Fruit fly (Drosophila melanogaster) whole organism, embryonic: ENCODE results near the gene Srp19.

Experiments used
- Atf3 ChIP-seq: fragments of 200-800 bp; sonication (Bioruptor generic); optimal IDR thresholded peaks from 3 replicates; lab custom pipeline; 2016; ENCODE audit warnings: missing biosample characterization, missing genetic modification characterization
- Atf6 ChIP-seq: fragments of 200-800 bp; sonication (Bioruptor generic); IDR thresholded peaks from 2 replicates; pipeline ENCODE4 v1.3.6; 2022; ENCODE audit warnings: missing biosample characterization, missing genetic modification characterization
- CG10431 ChIP-seq: fragments of 200-800 bp; sonication (Bioruptor generic); optimal IDR thresholded peaks from 3 replicates; lab custom pipeline; 2018; ENCODE audit warnings: missing biosample characterization, mild to moderate bottlenecking, missing genetic modification characterization
- CG12391 ChIP-seq: fragments of 200-800 bp; sonication (Bioruptor generic); optimal IDR thresholded peaks from 3 replicates; lab custom pipeline; 2018; ENCODE audit warnings: missing biosample characterization, mild to moderate bottlenecking, missing genetic modification characterization, moderate library complexity
- CG13296 ChIP-seq: fragments of 200-800 bp; sonication (Bioruptor generic); optimal IDR thresholded peaks from 3 replicates; lab custom pipeline; 2018; ENCODE audit warnings: missing biosample characterization, mild to moderate bottlenecking, missing genetic modification characterization
- CG15479 ChIP-seq: fragments of 200-800 bp; sonication (Bioruptor generic); optimal IDR thresholded peaks from 3 replicates; lab custom pipeline; 2019; ENCODE audit warnings: missing biosample characterization, mild to moderate bottlenecking, missing genetic modification characterization, moderate library complexity
- CG17186 ChIP-seq: fragments of 200-800 bp; sonication (Bioruptor generic); optimal IDR thresholded peaks from 3 replicates; lab custom pipeline; 2017; ENCODE audit warnings: missing biosample characterization, missing genetic modification reagents, missing genetic modification characterization
- CG17829 ChIP-seq: fragments of 200-800 bp; optimal IDR thresholded peaks from 2 replicates; lab custom pipeline; 2019; ENCODE audit warnings: missing biosample characterization, mild to moderate bottlenecking, missing genetic modification characterization, moderate library complexity
- CG1792 ChIP-seq: fragments of 200-800 bp; sonication (Bioruptor generic); optimal IDR thresholded peaks from 2 replicates; lab custom pipeline; 2016; ENCODE audit warnings: missing biosample characterization, missing genetic modification characterization
- CG18262 ChIP-seq: fragments of 200-800 bp; optimal IDR thresholded peaks from 3 replicates; lab custom pipeline; 2019; ENCODE audit warnings: missing biosample characterization, mild to moderate bottlenecking, missing genetic modification characterization, moderate library complexity
- CG2116 ChIP-seq: fragments of 200-800 bp; sonication (Bioruptor generic); optimal IDR thresholded peaks from 3 replicates; lab custom pipeline; 2018; ENCODE audit warnings: missing biosample characterization, mild to moderate bottlenecking, missing genetic modification characterization
- CG2889 ChIP-seq: fragments of 200-800 bp; sonication (Bioruptor generic); IDR thresholded peaks from 3 replicates; pipeline ENCODE4 v1.3.6; 2022; ENCODE audit warnings: missing biosample characterization, missing genetic modification characterization
- CG32767 ChIP-seq: fragments of 200-800 bp; sonication (Bioruptor generic); IDR thresholded peaks from 2 replicates; pipeline ENCODE4 v1.3.6; 2022; ENCODE audit warnings: missing biosample characterization, missing genetic modification characterization
- CG34376 ChIP-seq: fragments of 200-800 bp; sonication (Bioruptor generic); optimal IDR thresholded peaks from 2 replicates; lab custom pipeline; 2018; ENCODE audit warnings: missing biosample characterization, mild to moderate bottlenecking, missing genetic modification characterization
- CG42726 ChIP-seq: fragments of 200-800 bp; sonication (Bioruptor generic); IDR thresholded peaks from 2 replicates; pipeline ENCODE4 v1.3.6; 2022; ENCODE audit warnings: missing biosample characterization, missing genetic modification characterization; ENCODE audit not compliant: partially characterized antibody
- CG8388 ChIP-seq: fragments of 200-800 bp; sonication (Bioruptor generic); optimal IDR thresholded peaks from 2 replicates; lab custom pipeline; 2019; ENCODE audit warnings: missing biosample characterization, mild to moderate bottlenecking, missing genetic modification characterization, moderate library complexity
- CG8924 ChIP-seq: fragments of 200-800 bp; optimal IDR thresholded peaks from 3 replicates; lab custom pipeline; 2019; ENCODE audit warnings: missing biosample characterization, mild to moderate bottlenecking, missing genetic modification characterization, moderate library complexity
- CG9932 ChIP-seq: fragments of 200-800 bp; sonication (Bioruptor generic); IDR thresholded peaks from 2 replicates; pipeline ENCODE4 v1.3.6; 2022; ENCODE audit warnings: missing biosample characterization, missing genetic modification characterization
- CrebB ChIP-seq: fragments of 200-800 bp; sonication (Bioruptor generic); optimal IDR thresholded peaks from 3 replicates; lab custom pipeline; 2018; ENCODE audit warnings: missing biosample characterization, mild to moderate bottlenecking, missing genetic modification characterization
- D19A ChIP-seq: fragments of 200-800 bp; optimal IDR thresholded peaks from 3 replicates; lab custom pipeline; 2019; ENCODE audit warnings: missing biosample characterization, mild to moderate bottlenecking, missing genetic modification characterization, moderate library complexity
- E2f1 ChIP-seq: fragments of 200-800 bp; sonication (Bioruptor generic); IDR thresholded peaks from 2 replicates; pipeline ENCODE4 v1.3.6; 2022; ENCODE audit warnings: missing biosample characterization, missing genetic modification characterization
- Ets65A ChIP-seq: fragments of 200-800 bp; sonication (Bioruptor generic); peaks from one replicate; lab custom pipeline; 2016; ENCODE audit warnings: missing biosample characterization, missing genetic modification characterization
- Fer1 ChIP-seq: fragments of 200-800 bp; sonication (Bioruptor generic); optimal IDR thresholded peaks from 2 replicates; lab custom pipeline; 2017; ENCODE audit warnings: missing biosample characterization, mild to moderate bottlenecking, missing genetic modification characterization
- Fer3 ChIP-seq: fragments of 200-800 bp; sonication (Bioruptor generic); optimal IDR thresholded peaks from 2 replicates; lab custom pipeline; 2018; ENCODE audit warnings: missing biosample characterization, mild to moderate bottlenecking, missing genetic modification characterization, moderate library complexity
- H2.0 ChIP-seq: fragments of 200-800 bp; sonication (Bioruptor generic); IDR thresholded peaks from 2 replicates; pipeline ENCODE4 v1.3.6; 2022; ENCODE audit warnings: missing biosample characterization, missing genetic modification characterization
- Mad ChIP-seq: fragments of 200-800 bp; sonication (Bioruptor generic); optimal IDR thresholded peaks from 2 replicates; lab custom pipeline; 2016; ENCODE audit warnings: missing biosample characterization, missing genetic modification characterization
- Max ChIP-seq: fragments of 200-800 bp; sonication (Bioruptor generic); optimal IDR thresholded peaks from 2 replicates; lab custom pipeline; 2016; ENCODE audit warnings: missing biosample characterization, mild to moderate bottlenecking, missing genetic modification characterization
- Med ChIP-seq: fragments of 200-800 bp; sonication (Bioruptor generic); peaks from one replicate; lab custom pipeline; 2016; ENCODE audit warnings: missing biosample characterization, missing genetic modification characterization, mild to moderate bottlenecking, inconsistent platforms, moderate library complexity
- NC2α ChIP-seq: fragments of 200-800 bp; sonication (Bioruptor generic); optimal IDR thresholded peaks from 2 replicates; lab custom pipeline; 2016; ENCODE audit warnings: missing biosample characterization, missing genetic modification characterization
- Pdp1 ChIP-seq, 2 experiments: fragments of 200-800 bp; sonication (Bioruptor generic); optimal IDR thresholded peaks; 3 replicates each; lab custom pipeline; 2016; ENCODE audit warnings: missing biosample characterization in 2 of 2, missing genetic modification characterization in 2 of 2, mild to moderate bottlenecking in 1 of 2, moderate library complexity in 1 of 2
- Sin3A ChIP-seq: fragments of >200 bp; optimal IDR thresholded peaks from 2 replicates; lab custom pipeline; 2018
- Six4 ChIP-seq: fragments of 200-800 bp; sonication (Bioruptor generic); optimal IDR thresholded peaks from 2 replicates; lab custom pipeline; 2016; ENCODE audit warnings: missing biosample characterization, missing genetic modification characterization
- Sry-β ChIP-seq: fragments of 200-800 bp; sonication (Bioruptor generic); optimal IDR thresholded peaks from 2 replicates; lab custom pipeline; 2018; ENCODE audit warnings: missing biosample characterization, mild to moderate bottlenecking, missing genetic modification characterization, moderate library complexity
- Sry-δ ChIP-seq: fragments of 200-800 bp; sonication (Bioruptor generic); optimal IDR thresholded peaks from 2 replicates; lab custom pipeline; 2016; ENCODE audit warnings: missing biosample characterization, missing genetic modification characterization
- YL-1 ChIP-seq: fragments of 200-800 bp; sonication (Bioruptor generic); optimal IDR thresholded peaks from 3 replicates; lab custom pipeline; 2017; ENCODE audit warnings: missing biosample characterization, mild to moderate bottlenecking, missing genetic modification characterization
- bigmax ChIP-seq: fragments of 200-800 bp; sonication (Bioruptor generic); optimal IDR thresholded peaks from 2 replicates; lab custom pipeline; 2018; ENCODE audit warnings: missing biosample characterization, mild to moderate bottlenecking, missing genetic modification characterization
- bsh ChIP-seq, 2 experiments: fragments of 200-800 bp; sonication (Bioruptor generic); optimal IDR thresholded peaks; 2 replicates each; lab custom pipeline; 2017 to 2018; ENCODE audit warnings: mild to moderate bottlenecking in 2 of 2, missing biosample characterization in 2 of 2, missing genetic modification characterization in 2 of 2, moderate library complexity in 1 of 2
- croc ChIP-seq: fragments of 200-800 bp; sonication (Bioruptor generic); conservative IDR thresholded peaks from 3 replicates; pipeline ENCODE4 v1.3.6; 2022; ENCODE audit warnings: missing biosample characterization, missing genetic modification characterization
- cwo ChIP-seq: fragments of 200-800 bp; sonication (Bioruptor generic); optimal IDR thresholded peaks from 3 replicates; lab custom pipeline; 2017; ENCODE audit warnings: missing biosample characterization, missing genetic modification characterization, mild to moderate bottlenecking, moderate library complexity, missing genetic modification reagents
- dysf ChIP-seq: fragments of 200-800 bp; sonication (Bioruptor generic); IDR thresholded peaks from 3 replicates; pipeline ENCODE4 v1.3.6; 2022; ENCODE audit warnings: missing biosample characterization, missing genetic modification characterization
- exex ChIP-seq: fragments of 200-800 bp; sonication (Bioruptor generic); optimal IDR thresholded peaks from 4 replicates; lab custom pipeline; 2018; ENCODE audit warnings: missing biosample characterization, mild to moderate bottlenecking, missing genetic modification characterization, moderate library complexity
- gcm ChIP-seq: fragments of 200-800 bp; sonication (Bioruptor generic); optimal IDR thresholded peaks from 2 replicates; lab custom pipeline; 2019; ENCODE audit warnings: missing biosample characterization, mild to moderate bottlenecking, missing genetic modification characterization, moderate library complexity
- gfzf ChIP-seq: fragments of 200-800 bp; sonication (Bioruptor generic); optimal IDR thresholded peaks from 2 replicates; lab custom pipeline; 2016; ENCODE audit warnings: missing biosample characterization, mild to moderate bottlenecking, missing genetic modification characterization, moderate library complexity
- hb ChIP-seq: fragments of 200-800 bp; sonication (Bioruptor generic); IDR thresholded peaks from 3 replicates; pipeline ENCODE4 v1.3.6; 2022; ENCODE audit warnings: missing biosample characterization, missing genetic modification characterization; ENCODE audit not compliant: partially characterized antibody
- lab ChIP-seq: fragments of 200-800 bp; sonication (Bioruptor generic); optimal IDR thresholded peaks from 3 replicates; lab custom pipeline; 2017; ENCODE audit warnings: missing biosample characterization, missing genetic modification characterization, mild to moderate bottlenecking, moderate library complexity, missing genetic modification reagents
- lola ChIP-seq, 3 experiments: fragments of >200 bp in 2 of 3; fragments of 200-800 bp in 1 of 3; sonication (Bioruptor generic) in 1 of 3; optimal IDR thresholded peaks; 2 replicates each; lab custom pipeline; 2017 to 2019; ENCODE audit warnings: missing biosample characterization in 3 of 3, missing genetic modification characterization in 3 of 3, mild to moderate bottlenecking in 1 of 3, moderate library complexity in 1 of 3
- mirr ChIP-seq: fragments of 200-800 bp; sonication (Bioruptor generic); optimal IDR thresholded peaks from 3 replicates; lab custom pipeline; 2018; ENCODE audit warnings: missing biosample characterization, mild to moderate bottlenecking, missing genetic modification characterization
- peb ChIP-seq: fragments of 200-800 bp; sonication (Bioruptor generic); IDR thresholded peaks from 2 replicates; pipeline ENCODE4 v1.3.6; 2022; ENCODE audit warnings: missing biosample characterization, missing genetic modification characterization
- sug ChIP-seq: fragments of 200-800 bp; optimal IDR thresholded peaks from 2 replicates; lab custom pipeline; 2019; ENCODE audit warnings: missing biosample characterization, mild to moderate bottlenecking, missing genetic modification characterization, moderate library complexity
- wek ChIP-seq: fragments of 200-800 bp; sonication (Bioruptor generic); optimal IDR thresholded peaks from 3 replicates; lab custom pipeline; 2018; ENCODE audit warnings: missing biosample characterization, mild to moderate bottlenecking, missing genetic modification characterization, moderate library complexity

Gene Srp19

dm6 chr3L:7344001-7344400 lies 3.8 kb downstream of the Srp19 start:
- TF ChIP-seq H2.0 (GFP tag; lab: Robert Waterston, UW): no peak
- TF ChIP-seq Max (GFP tag; lab: Kevin White, UChicago): no peak
- peak; percentile 68 for TF ChIP-seq cwo (GFP tag; lab: Kevin White, UChicago)
- peak; percentile 17 for TF ChIP-seq CG13296 (GFP tag; lab: Kevin White, UChicago)
- TF ChIP-seq CG34376: peak; percentile 77
- no peak for TF ChIP-seq CG8924
- no peak for TF ChIP-seq Fer3 (tag; lab: Kevin White, UChicago)
- no peak for TF ChIP-seq Mad
- no peak for TF ChIP-seq CG42726 (GFP tag; lab: Robert Waterston, UW)
- no peak for TF ChIP-seq CG1792 (GFP tag; lab: Kevin White, UChicago)
- peak; percentile 91 for TF ChIP-seq mirr (GFP tag; lab: Kevin White, UChicago)
- no peak for TF ChIP-seq Sry-δ (GFP tag; lab: Kevin White, UChicago)
- TF ChIP-seq exex: peak; percentile 96
- TF ChIP-seq peb (GFP tag; lab: Robert Waterston, UW): no peak
- TF ChIP-seq Six4 (GFP tag; lab: Kevin White, UChicago): no peak
- TF ChIP-seq CG10431 (GFP tag; lab: Kevin White, UChicago): no peak
- peak; percentile 69 for TF ChIP-seq CG15479 (GFP tag; lab: Kevin White, UChicago)
- no peak for TF ChIP-seq CG12391
- no peak for TF ChIP-seq CrebB
- no peak for TF ChIP-seq lola (GFP tag; optimal IDR thresholded peaks at IDR 0.05; lab: Kevin White, UChicago)
- TF ChIP-seq NC2α (GFP tag; lab: Kevin White, UChicago): no peak
- peak; percentile 8 for TF ChIP-seq lab (GFP tag; lab: Kevin White, UChicago)
- no peak for TF ChIP-seq CG18262 (tag; lab: Kevin White, UChicago)
- no peak for TF ChIP-seq dysf
- no peak for TF ChIP-seq bigmax (GFP tag; lab: Kevin White, UChicago)
- peak; percentile 38 for TF ChIP-seq sug (tag; lab: Kevin White, UChicago)
- TF ChIP-seq Pdp1 (GFP tag; optimal IDR thresholded peaks at IDR 0.05; lab: Kevin White, UChicago): peak in 1 of 2 experiments; percentile 24

dm6 chr3L:7339216-7339742 lies 8.6 kb downstream of the Srp19 start, which contains the start of the genes lark and eco:
Gene lark (plus strand): TSS chr3L:7339266.
Gene eco (minus strand): TSS chr3L:7339340.
- TF ChIP-seq bsh (GFP tag; optimal IDR thresholded peaks at IDR 0.05; lab: Kevin White, UChicago) (peak in 1 of 2 experiments; percentile 17), YL-1 (GFP tag; lab: Kevin White, UChicago) (peak; percentile 96), Sin3A (lab: Kevin White, UChicago) (no peak), CG2889 (GFP tag; lab: Robert Waterston, UW) (no peak), D19A (no peak), hb (GFP tag; lab: Robert Waterston, UW) (no peak), gfzf (GFP tag; lab: Kevin White, UChicago) (peak; percentile 89), CG8388 (GFP tag; lab: Kevin White, UChicago) (no peak), CG9932 (GFP tag; lab: Robert Waterston, UW) (no peak), Atf3 (GFP tag; lab: Kevin White, UChicago) (no peak), E2f1 (GFP tag; lab: Robert Waterston, UW) (no peak), Fer1 (GFP tag; lab: Kevin White, UChicago) (peak; percentile 4), CG32767 (GFP tag; lab: Robert Waterston, UW) (peak; percentile 98), CG12391 (peak; percentile 20), CG17186 (no peak), Med (GFP tag; lab: Kevin White, UChicago) (peak; percentile 67), wek (GFP tag; lab: Kevin White, UChicago) (peak; percentile 4), Atf6 (0 out of 2 replicates have a peak, but pooled peaks have one; percentile 9), CG2116 (GFP tag; lab: Kevin White, UChicago) (peak; percentile 44), Ets65A (GFP tag; lab: Kevin White, UChicago) (no peak), gcm (no peak), Sry-β (GFP tag; lab: Kevin White, UChicago) (no peak), croc (no peak), CG17829 (tag; lab: Kevin White, UChicago) (peak; percentile 17)
